Worm (Caenorhabditis elegans): ENCODE data around the gene F41C3.11.

- TF ChIP-seq elt-2 (tag; optimal IDR thresholded peaks at IDR 0.05) (no peak), tbx-2 (tag; optimal IDR thresholded peaks at IDR 0.05) (no peak), F13H6.1 (tag; optimal IDR thresholded peaks at IDR 0.05) (no peak), pha-2 (tag; optimal IDR thresholded peaks at IDR 0.05) (no peak), hlh-30 (tag; optimal IDR thresholded peaks at IDR 0.05; ENCODE audit: insufficient read depth) (no peak), ceh-30 (tag; optimal IDR thresholded peaks at IDR 0.05) (no peak)
These were observed 15.8 kb upstream of the F41C3.11 start, which contains the start of gene F41C3.2 for ce11 chrII:4749581-4749980.
